Fruit fly (Drosophila melanogaster) S2 (cell line): ENCODE measurements around the gene CG43219.

ENCODE experiments used
- CG8478 ChIP-seq: fragments of >200 bp; optimal IDR thresholded peaks from 2 replicates; lab custom pipeline; 2018
- CTCF ChIP-seq, 2 experiments: fragments of >200 bp; optimal IDR thresholded peaks; 2 replicates each; lab custom pipeline; 2018

- TF ChIP-seq CTCF (optimal IDR thresholded peaks at IDR 0.05; lab: Kevin White, UChicago) (no peak), CG8478 (lab: Kevin White, UChicago) (no peak)
Measured at dm6 chr3L:21238377-21238776, 18.2 kb downstream of the CG43219 start.
